Worm (Caenorhabditis elegans): ENCODE data around the gene str-99.

- TF ChIP-seq him-1 (tag; optimal IDR thresholded peaks at IDR 0.05) (no peak), W03F9.2 (tag; optimal IDR thresholded peaks at IDR 0.05) (no peak)
Measured at ce11 chrV:16139529-16139928, 18.8 kb downstream of the str-99 start, which contains the start of gene clc-11.

Measured in whole organism, L4/young adult.